Fruit fly (Drosophila melanogaster) whole organism, embryonic: Measurements from ENCODE around the gene Lsp2.

Experiments
- Bdp1 ChIP-seq: fragments of 200-800 bp; sonication (Bioruptor generic); optimal IDR thresholded peaks from 3 replicates; lab custom pipeline; 2016; ENCODE audit warnings: missing biosample characterization, missing genetic modification characterization
- Bgb ChIP-seq: fragments of 200-800 bp; sonication (Bioruptor generic); IDR thresholded peaks from 2 replicates; pipeline ENCODE4 v1.3.6; 2022; ENCODE audit warnings: missing biosample characterization, missing genetic modification characterization; ENCODE audit not compliant: partially characterized antibody
- CG10959 ChIP-seq: fragments of 200-800 bp; sonication (Bioruptor generic); IDR thresholded peaks from 2 replicates; pipeline ENCODE4 v1.3.6; 2022; ENCODE audit warnings: missing biosample characterization, missing genetic modification characterization
- CG12299 ChIP-seq: fragments of 200-800 bp; sonication (Bioruptor generic); optimal IDR thresholded peaks from 2 replicates; lab custom pipeline; 2018; ENCODE audit warnings: missing biosample characterization, mild to moderate bottlenecking, missing genetic modification characterization
- CG12391 ChIP-seq: fragments of 200-800 bp; sonication (Bioruptor generic); optimal IDR thresholded peaks from 3 replicates; lab custom pipeline; 2018; ENCODE audit warnings: missing biosample characterization, mild to moderate bottlenecking, missing genetic modification characterization, moderate library complexity
- CG14965 ChIP-seq: fragments of 200-800 bp; sonication (Bioruptor generic); optimal IDR thresholded peaks from 2 replicates; lab custom pipeline; 2016; ENCODE audit warnings: missing biosample characterization, missing genetic modification characterization, borderline replicate concordance
- CG16815 ChIP-seq: fragments of 200-800 bp; sonication (Bioruptor generic); optimal IDR thresholded peaks from 3 replicates; lab custom pipeline; 2017; ENCODE audit warnings: missing biosample characterization, mild to moderate bottlenecking, missing genetic modification characterization
- CG17186 ChIP-seq: fragments of 200-800 bp; sonication (Bioruptor generic); optimal IDR thresholded peaks from 3 replicates; lab custom pipeline; 2017; ENCODE audit warnings: missing biosample characterization, missing genetic modification reagents, missing genetic modification characterization
- CG17802 ChIP-seq: fragments of 200-800 bp; sonication (Bioruptor generic); optimal IDR thresholded peaks from 2 replicates; lab custom pipeline; 2018; ENCODE audit warnings: missing biosample characterization, mild to moderate bottlenecking, missing genetic modification characterization, moderate library complexity
- CG18011 ChIP-seq: fragments of 200-800 bp; sonication (Bioruptor generic); optimal IDR thresholded peaks from 2 replicates; lab custom pipeline; 2017; ENCODE audit warnings: missing biosample characterization, missing genetic modification characterization, mild to moderate bottlenecking, moderate library complexity, missing genotype
- CG18599 ChIP-seq: fragments of 200-800 bp; sonication (Bioruptor generic); optimal IDR thresholded peaks from 3 replicates; lab custom pipeline; 2017; ENCODE audit warnings: missing biosample characterization, missing genetic modification characterization, mild to moderate bottlenecking, moderate library complexity, missing genetic modification reagents
- CG3847 ChIP-seq: fragments of 200-800 bp; sonication (Bioruptor generic); IDR thresholded peaks from 2 replicates; pipeline ENCODE4 v1.3.6; 2022; ENCODE audit warnings: missing biosample characterization, missing genetic modification characterization
- CG4282 ChIP-seq: fragments of 200-800 bp; sonication (Bioruptor generic); optimal IDR thresholded peaks from 2 replicates; lab custom pipeline; 2016; ENCODE audit warnings: missing biosample characterization, missing genetic modification characterization
- CG4328 ChIP-seq: fragments of 200-800 bp; sonication (Bioruptor generic); optimal IDR thresholded peaks from 3 replicates; lab custom pipeline; 2017; ENCODE audit warnings: missing biosample characterization, missing genetic modification reagents, missing genetic modification characterization
- CG43689 ChIP-seq: fragments of 200-800 bp; sonication (Bioruptor generic); IDR thresholded peaks from 2 replicates; pipeline ENCODE4 v1.3.6; 2022; ENCODE audit warnings: missing biosample characterization, missing genetic modification characterization
- CG4730 ChIP-seq: fragments of 200-800 bp; sonication (Bioruptor generic); IDR thresholded peaks from 2 replicates; pipeline ENCODE4 v1.3.6; 2022; ENCODE audit warnings: missing biosample characterization, missing genetic modification characterization
- CG6254 ChIP-seq: fragments of 200-800 bp; sonication (Bioruptor generic); optimal IDR thresholded peaks from 3 replicates; lab custom pipeline; 2017; ENCODE audit warnings: mild to moderate bottlenecking, missing biosample characterization, missing genetic modification reagents, missing genetic modification characterization
- CG6791 ChIP-seq: fragments of 200-800 bp; sonication (Bioruptor generic); IDR thresholded peaks from 3 replicates; pipeline ENCODE4 v1.3.6; 2022; ENCODE audit warnings: missing biosample characterization, missing genetic modification characterization; ENCODE audit not compliant: partially characterized antibody
- CG9609 ChIP-seq: fragments of 200-800 bp; sonication (Bioruptor generic); optimal IDR thresholded peaks from 3 replicates; lab custom pipeline; 2016; ENCODE audit warnings: missing biosample characterization, missing genetic modification characterization
- Dad ChIP-seq: fragments of 200-800 bp; sonication (Bioruptor generic); optimal IDR thresholded peaks from 3 replicates; lab custom pipeline; 2016; ENCODE audit warnings: missing biosample characterization, missing genetic modification characterization
- ERR ChIP-seq: fragments of 200-800 bp; sonication (Bioruptor generic); optimal IDR thresholded peaks from 2 replicates; lab custom pipeline; 2016; ENCODE audit warnings: missing biosample characterization, missing genetic modification characterization
- HLH3B ChIP-seq: fragments of 200-800 bp; sonication (Bioruptor generic); IDR thresholded peaks from 2 replicates; pipeline ENCODE4 v1.3.6; 2022; ENCODE audit warnings: missing biosample characterization, missing genetic modification characterization
- Jarid2 ChIP-seq: fragments of 200-800 bp; sonication (Bioruptor generic); optimal IDR thresholded peaks from 3 replicates; lab custom pipeline; 2017; ENCODE audit warnings: mild to moderate bottlenecking, missing biosample characterization, missing genetic modification reagents, missing genetic modification characterization
- Lpt ChIP-seq: fragments of >200 bp; optimal IDR thresholded peaks from 2 replicates; lab custom pipeline; 2018; ENCODE audit warnings: missing biosample characterization, missing genetic modification characterization
- Neu2 ChIP-seq: fragments of 200-800 bp; sonication (Bioruptor generic); optimal IDR thresholded peaks from 3 replicates; lab custom pipeline; 2016; ENCODE audit warnings: missing biosample characterization, missing genetic modification characterization, borderline replicate concordance
- Optix ChIP-seq: fragments of 200-800 bp; sonication (Bioruptor generic); IDR thresholded peaks from 3 replicates; pipeline ENCODE4 v1.3.6; 2022; ENCODE audit warnings: missing biosample characterization, missing genetic modification characterization
- Ravus ChIP-seq: fragments of 200-800 bp; sonication (Bioruptor generic); IDR thresholded peaks from 2 replicates; pipeline ENCODE4 v1.3.6; 2022; ENCODE audit warnings: missing biosample characterization, missing genetic modification characterization
- Xrp1 ChIP-seq: fragments of 200-800 bp; sonication (Bioruptor generic); IDR thresholded peaks from 2 replicates; pipeline ENCODE4 v1.3.6; 2022; ENCODE audit warnings: missing biosample characterization, missing genetic modification characterization
- YL-1 ChIP-seq: fragments of 200-800 bp; sonication (Bioruptor generic); optimal IDR thresholded peaks from 3 replicates; lab custom pipeline; 2017; ENCODE audit warnings: missing biosample characterization, mild to moderate bottlenecking, missing genetic modification characterization
- ac ChIP-seq: fragments of 200-800 bp; sonication (Bioruptor generic); optimal IDR thresholded peaks from 3 replicates; lab custom pipeline; 2017; ENCODE audit warnings: missing biosample characterization, mild to moderate bottlenecking, missing genetic modification characterization
- al ChIP-seq: fragments of 200-800 bp; sonication (Bioruptor generic); IDR thresholded peaks from 2 replicates; pipeline ENCODE4 v1.3.6; 2022; ENCODE audit warnings: missing biosample characterization, missing genetic modification characterization
- bab2 ChIP-seq: fragments of 200-800 bp; sonication (Bioruptor generic); optimal IDR thresholded peaks from 2 replicates; lab custom pipeline; 2016; ENCODE audit warnings: missing biosample characterization, missing genetic modification characterization
- cad ChIP-seq: fragments of >200 bp; optimal IDR thresholded peaks from 2 replicates; lab custom pipeline; 2017; ENCODE audit warnings: missing biosample characterization, missing genetic modification characterization
- da ChIP-seq: fragments of 200-800 bp; sonication (Bioruptor generic); optimal IDR thresholded peaks from 2 replicates; lab custom pipeline; 2016; ENCODE audit warnings: missing biosample characterization, missing genetic modification characterization
- dimm ChIP-seq: fragments of 200-800 bp; sonication (Bioruptor generic); IDR thresholded peaks from 2 replicates; pipeline ENCODE4 v1.3.6; 2022; ENCODE audit warnings: missing biosample characterization, missing genetic modification characterization
- gem ChIP-seq: fragments of 200-800 bp; sonication (Bioruptor generic); optimal IDR thresholded peaks from 2 replicates; lab custom pipeline; 2019; ENCODE audit warnings: missing biosample characterization, mild to moderate bottlenecking, missing genetic modification characterization, moderate library complexity
- grau ChIP-seq: fragments of 200-800 bp; optimal IDR thresholded peaks from 3 replicates; lab custom pipeline; 2019; ENCODE audit warnings: missing biosample characterization, mild to moderate bottlenecking, missing genetic modification characterization, moderate library complexity
- hkb ChIP-seq, 2 experiments: fragments of 200-800 bp in 1 of 2; fragments of >200 bp in 1 of 2; sonication (Bioruptor generic) in 1 of 2; IDR thresholded peaks in 1 of 2; optimal IDR thresholded peaks in 1 of 2; 2 replicates each; pipeline versions ENCODE4 v1.3.6 to Lab custom; 2017 to 2022; ENCODE audit warnings: missing biosample characterization in 1 of 2, missing genetic modification characterization in 1 of 2
- klu ChIP-seq: fragments of 200-800 bp; sonication (Bioruptor generic); IDR thresholded peaks from 2 replicates; pipeline ENCODE4 v1.3.6; 2022; ENCODE audit warnings: missing biosample characterization, missing genetic modification characterization
- org-1 ChIP-seq: fragments of 200-800 bp; sonication (Bioruptor generic); optimal IDR thresholded peaks from 2 replicates; lab custom pipeline; 2017; ENCODE audit warnings: missing biosample characterization, missing genetic modification characterization
- pfk ChIP-seq: fragments of 200-800 bp; sonication (Bioruptor generic); optimal IDR thresholded peaks from 2 replicates; lab custom pipeline; 2018; ENCODE audit warnings: missing biosample characterization, mild to moderate bottlenecking, missing genetic modification characterization, moderate library complexity
- pita ChIP-seq: fragments of 200-800 bp; sonication (Bioruptor generic); optimal IDR thresholded peaks from 2 replicates; lab custom pipeline; 2017; ENCODE audit warnings: missing biosample characterization, mild to moderate bottlenecking, missing genetic modification characterization
- prd ChIP-seq, 3 experiments: fragments of >200 bp in 2 of 3; fragments of 200-800 bp in 1 of 3; sonication (Bioruptor generic) in 1 of 3; optimal IDR thresholded peaks in 2 of 3; IDR thresholded peaks in 1 of 3; 2 replicates in 2 of 3; 3 replicates in 1 of 3; pipeline versions ENCODE4 v1.3.6 to Lab custom; 2017 to 2022; ENCODE audit warnings: missing biosample characterization in 1 of 3, missing genetic modification characterization in 1 of 3
- sens-2 ChIP-seq: fragments of 200-800 bp; sonication (Bioruptor generic); IDR thresholded peaks from 2 replicates; pipeline ENCODE4 v1.3.6; 2022; ENCODE audit warnings: missing biosample characterization, missing genetic modification characterization
- slbo ChIP-seq: fragments of 200-800 bp; sonication (Bioruptor generic); IDR thresholded peaks from 2 replicates; pipeline ENCODE4 v1.3.6; 2022; ENCODE audit warnings: missing biosample characterization, missing genetic modification characterization
- so ChIP-seq: fragments of 200-800 bp; sonication (Bioruptor generic); IDR thresholded peaks from 3 replicates; pipeline ENCODE4 v1.3.6; 2022; ENCODE audit warnings: missing biosample characterization, missing genetic modification characterization
- usp ChIP-seq: fragments of >200 bp; optimal IDR thresholded peaks from 2 replicates; lab custom pipeline; 2017; ENCODE audit warnings: missing biosample characterization, missing genetic modification characterization
- vnd ChIP-seq: fragments of 200-800 bp; sonication (Bioruptor generic); IDR thresholded peaks from 3 replicates; pipeline ENCODE4 v1.3.6; 2022; ENCODE audit warnings: missing biosample characterization, missing genetic modification characterization; ENCODE audit not compliant: partially characterized antibody

Gene Lsp2

DNA sequence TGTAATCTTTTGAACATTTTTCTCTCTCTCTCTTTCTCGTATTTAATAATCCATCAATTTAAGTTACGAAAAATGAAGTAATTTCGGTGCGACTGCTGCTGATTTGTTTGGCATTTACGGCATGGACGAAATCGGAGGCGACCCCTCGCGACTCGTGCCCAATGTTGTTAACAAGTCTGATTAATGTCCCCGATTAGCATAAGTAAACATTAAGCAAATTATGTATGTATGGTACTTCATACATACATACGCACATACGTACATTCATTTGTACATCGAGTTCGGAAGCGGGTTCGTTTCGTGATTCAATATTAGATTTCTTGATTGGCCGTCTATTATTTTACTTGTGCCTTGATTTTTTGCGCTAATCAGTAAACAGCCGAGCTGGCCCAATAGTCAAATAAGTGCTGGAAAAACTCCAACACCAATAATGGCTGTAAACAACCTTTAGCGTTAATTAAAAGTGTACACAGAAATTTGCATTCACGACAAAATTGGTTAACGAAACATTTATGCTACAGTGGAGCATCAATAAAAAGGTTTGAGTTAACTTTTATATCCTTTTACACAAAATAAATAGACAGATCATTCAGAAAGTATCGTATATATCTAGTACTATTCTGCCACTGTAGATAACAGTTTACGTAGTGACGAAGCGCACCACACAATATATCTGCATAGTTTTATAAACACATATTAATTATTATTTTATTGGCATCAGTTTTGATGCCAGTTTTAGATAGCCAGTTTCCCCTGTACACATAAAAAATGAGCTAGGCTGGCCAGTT lies 38.1 kb upstream of the Lsp2 start (continued):
- TF ChIP-seq CG18011 (peak; percentile 28), vnd (GFP tag; lab: Robert Waterston, UW) (no peak), CG4730 (GFP tag; lab: Robert Waterston, UW) (peak; percentile 63), dimm (GFP tag; lab: Robert Waterston, UW) (no peak; the same call in 1 of the 2 replicates), CG43689 (GFP tag; lab: Robert Waterston, UW) (peak; percentile 46; the same call in 1 of the 2 replicates), CG4328 (GFP tag; lab: Kevin White, UChicago) (no peak), YL-1 (GFP tag; lab: Kevin White, UChicago) (no peak), prd (optimal IDR thresholded peaks at IDR 0.05; lab: Kevin White, UChicago) (no peak), prd (GFP tag; IDR thresholded peaks at IDR 0.05; lab: Robert Waterston, UW) (peak; percentile 76), al (GFP tag; lab: Robert Waterston, UW) (peak; percentile 74), so (GFP tag; lab: Robert Waterston, UW) (peak; percentile 48; the same call in 1 of the 3 replicates), gem (tag; lab: Kevin White, UChicago) (peak; percentile 73), ERR (no peak), CG9609 (no peak), Dad (GFP tag; lab: Kevin White, UChicago) (no peak), org-1 (GFP tag; lab: Kevin White, UChicago) (peak; percentile 53), CG16815 (peak; percentile 7), pfk (GFP tag; lab: Kevin White, UChicago) (no peak), usp (no peak), sens-2 (no peak), hkb (optimal IDR thresholded peaks at IDR 0.05; lab: Kevin White, UChicago) (no peak), hkb (GFP tag; IDR thresholded peaks at IDR 0.05; lab: Robert Waterston, UW) (peak; percentile 70), Optix (GFP tag; lab: Robert Waterston, UW) (no peak), CG3847 (GFP tag; lab: Robert Waterston, UW) (peak; percentile 75), klu (GFP tag; lab: Robert Waterston, UW) (peak; percentile 63; the same call in 1 of the 2 replicates), Neu2 (no peak), slbo (GFP tag; lab: Robert Waterston, UW) (peak; percentile 83), da (GFP tag; lab: Kevin White, UChicago) (no peak), grau (peak; percentile 94), Jarid2 (GFP tag; lab: Kevin White, UChicago) (no peak), Ravus (GFP tag; lab: Robert Waterston, UW) (peak; percentile 38), HLH3B (GFP tag; lab: Robert Waterston, UW) (no peak), CG6791 (GFP tag; lab: Robert Waterston, UW) (no peak), pita (GFP tag; lab: Kevin White, UChicago) (no peak), Lpt (GFP tag; lab: Kevin White, UChicago) (no peak), ac (no peak), CG17802 (tag; lab: Kevin White, UChicago) (no peak), CG14965 (GFP tag; lab: Kevin White, UChicago) (no peak), CG17186 (GFP tag; lab: Kevin White, UChicago) (no peak), CG12299 (tag; lab: Kevin White, UChicago) (no peak), CG4282 (GFP tag; lab: Kevin White, UChicago) (no peak), Xrp1 (GFP tag; lab: Robert Waterston, UW) (no peak; the same call in 1 of the 2 replicates), bab2 (GFP tag; lab: Kevin White, UChicago) (peak; percentile 43), CG12391 (tag; lab: Kevin White, UChicago) (peak; percentile 56), cad (no peak), CG18599 (GFP tag; lab: Kevin White, UChicago) (peak; percentile 71), Bdp1 (GFP tag; lab: Kevin White, UChicago) (no peak), CG6254 (GFP tag; lab: Kevin White, UChicago) (no peak), CG10959 (GFP tag; lab: Robert Waterston, UW) (no peak), Bgb (GFP tag; lab: Robert Waterston, UW) (no peak)
